Fruit fly (Drosophila melanogaster): ENCODE results near the gene CG42823.

DNA sequence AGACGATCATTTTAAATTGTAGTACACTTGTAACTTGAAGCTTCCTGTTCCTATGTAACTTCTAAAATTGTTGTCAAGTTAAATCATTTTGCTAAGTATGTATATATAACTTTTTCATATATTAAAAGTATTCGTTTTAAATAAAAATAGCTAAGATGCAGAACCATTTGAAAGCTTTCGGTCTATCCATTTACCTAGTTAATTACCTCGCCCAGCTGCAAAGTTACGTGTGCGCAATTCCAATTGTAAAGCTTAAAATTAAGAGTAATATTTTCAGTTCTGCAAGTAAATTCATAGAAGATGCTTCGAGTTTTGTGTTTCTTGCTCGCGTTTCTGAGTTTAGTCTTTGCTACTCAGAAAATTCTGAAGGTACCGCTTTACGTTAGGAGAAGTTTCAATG, 4.4 kb upstream of the CG42823 start, which contains the start of gene CG5860:
- no peak for TF ChIP-seq CG6808 (GFP tag; optimal IDR thresholded peaks at IDR 0.05)
- TF ChIP-seq CG7368 (GFP tag; optimal IDR thresholded peaks at IDR 0.05), result no peak

Data from whole organism, prepupa.